Worm (Caenorhabditis elegans) whole organism, early embryonic: ENCODE results near the gene stdh-3.

Experiments used
- B0310.2 ChIP-seq: sonication (generic microtip); optimal IDR thresholded peaks from 2 replicates; lab custom pipeline; 2016; ENCODE audit warnings: mild to moderate bottlenecking, missing genetic modification characterization, missing compliant biosample characterization
- F13C5.2 ChIP-seq: sonication (generic microtip); optimal IDR thresholded peaks from 2 replicates; lab custom pipeline; 2017; ENCODE audit warnings: mild to moderate bottlenecking, missing genetic modification characterization, inconsistent platforms, missing compliant biosample characterization
- aly-1 ChIP-seq: sonication (generic microtip); optimal IDR thresholded peaks from 2 replicates; lab custom pipeline; 2016; ENCODE audit warnings: missing genetic modification characterization, missing compliant biosample characterization
- ama-1 ChIP-seq: fragments of 150-350 bp; optimal IDR thresholded peaks from 2 replicates; lab custom pipeline; 2014
- ceh-13 ChIP-seq: fragments of 200-800 bp; sonication (Bioruptor generic); optimal IDR thresholded peaks from 2 replicates; lab custom pipeline; 2018; ENCODE audit warnings: mild to moderate bottlenecking, missing genetic modification characterization, missing compliant biosample characterization
- ceh-36 ChIP-seq: sonication (generic microtip); optimal IDR thresholded peaks from 2 replicates; lab custom pipeline; 2016; ENCODE audit warnings: missing genetic modification characterization, inconsistent platforms, missing compliant biosample characterization
- ets-7 ChIP-seq: sonication (generic microtip); optimal IDR thresholded peaks from 2 replicates; lab custom pipeline; 2016; ENCODE audit warnings: missing genotype, missing genetic modification characterization, missing compliant biosample characterization
- flt-1 ChIP-seq: fragments of 200-800 bp; sonication (Bioruptor generic); IDR thresholded peaks from 2 replicates; pipeline ENCODE4 v1.3.6; 2022; ENCODE audit warnings: missing genetic modification characterization, missing compliant biosample characterization
- hmbx-1 ChIP-seq: sonication (generic microtip); optimal IDR thresholded peaks from 2 replicates; lab custom pipeline; 2016; ENCODE audit warnings: mild to moderate bottlenecking, missing genetic modification characterization, missing compliant biosample characterization
- hmg-4 ChIP-seq: fragments of 200-800 bp; sonication (Bioruptor generic); optimal IDR thresholded peaks from 2 replicates; lab custom pipeline; 2018; ENCODE audit warnings: mild to moderate bottlenecking, missing genetic modification characterization, missing compliant biosample characterization
- hnd-1 ChIP-seq: sonication (generic microtip); optimal IDR thresholded peaks from 2 replicates; lab custom pipeline; 2016; ENCODE audit warnings: missing genetic modification characterization, missing compliant biosample characterization
- pes-1 ChIP-seq: fragments of 200-800 bp; sonication (Bioruptor generic); IDR thresholded peaks from 2 replicates; pipeline ENCODE4 v1.3.6; 2022; ENCODE audit warnings: missing genetic modification reagents, missing genetic modification characterization, missing compliant biosample characterization
- scrt-1 ChIP-seq: fragments of 200-800 bp; sonication (Bioruptor generic); IDR thresholded peaks from 2 replicates; pipeline ENCODE4 v1.3.6; 2022; ENCODE audit warnings: missing genetic modification characterization, missing compliant biosample characterization
- sea-1 ChIP-seq: fragments of 200-800 bp; sonication (Bioruptor generic); conservative IDR thresholded peaks from 2 replicates; pipeline ENCODE4 v1.3.6; 2022; ENCODE audit warnings: missing genetic modification characterization, missing compliant biosample characterization
- tbx-11 ChIP-seq: fragments of 200-800 bp; sonication (Bioruptor generic); IDR thresholded peaks from 2 replicates; pipeline ENCODE4 v1.3.6; 2022; ENCODE audit warnings: missing genetic modification characterization, missing compliant biosample characterization
- tbx-37 ChIP-seq: fragments of 200-800 bp; sonication (Bioruptor generic); conservative IDR thresholded peaks from 2 replicates; pipeline ENCODE4 v1.3.6; 2022; ENCODE audit warnings: missing genetic modification reagents, missing genetic modification characterization, missing compliant biosample characterization
- tra-4 ChIP-seq: sonication (generic microtip); optimal IDR thresholded peaks from 2 replicates; lab custom pipeline; 2017; ENCODE audit warnings: missing genetic modification characterization, missing compliant biosample characterization

stdh-3 gene

DNA sequence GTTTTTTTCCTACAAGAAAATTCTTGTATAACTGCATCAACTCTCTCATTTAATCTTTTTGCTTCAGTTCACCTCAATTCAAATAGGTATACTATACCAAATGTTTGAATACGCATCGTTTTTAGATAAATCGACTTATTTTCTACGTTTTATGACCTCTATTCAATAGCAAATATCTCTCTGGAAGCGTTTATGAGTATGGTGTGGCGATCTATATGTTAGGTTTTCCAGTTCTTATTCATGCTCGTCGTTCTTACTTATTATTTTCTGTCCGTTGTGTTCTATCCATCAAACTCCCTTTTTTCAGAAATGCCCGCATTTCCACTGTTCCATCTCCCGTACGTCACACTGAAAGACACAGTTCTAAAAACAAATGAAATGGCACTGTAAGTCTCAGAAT lies 23.8 kb upstream of the stdh-3 start, which contains the start of gene T22G5.3:
Gene T22G5.3 (plus strand): TSS at position 301 of the 400 bp plus-strand sequence.
- TF ChIP-seq B0310.2 (no peak), ama-1 (lab: Kevin White, UChicago) (no peak), tbx-37 (GFP tag; lab: Robert Waterston, UW) (no peak), tbx-11 (no peak), tra-4 (tag; lab: Kevin White, UChicago) (no peak), flt-1 (GFP tag; lab: Robert Waterston, UW) (no peak), pes-1 (no peak), F13C5.2 (tag; lab: Kevin White, UChicago) (no peak), hmg-4 (GFP tag; lab: Kevin White, UChicago) (no peak), ceh-36 (no peak), ets-7 (no peak), sea-1 (GFP tag; lab: Robert Waterston, UW) (no peak), hmbx-1 (tag; lab: Kevin White, UChicago) (no peak), ceh-13 (no peak), scrt-1 (no peak), hnd-1 (tag; lab: Kevin White, UChicago) (no peak), aly-1 (no peak)

DNA sequence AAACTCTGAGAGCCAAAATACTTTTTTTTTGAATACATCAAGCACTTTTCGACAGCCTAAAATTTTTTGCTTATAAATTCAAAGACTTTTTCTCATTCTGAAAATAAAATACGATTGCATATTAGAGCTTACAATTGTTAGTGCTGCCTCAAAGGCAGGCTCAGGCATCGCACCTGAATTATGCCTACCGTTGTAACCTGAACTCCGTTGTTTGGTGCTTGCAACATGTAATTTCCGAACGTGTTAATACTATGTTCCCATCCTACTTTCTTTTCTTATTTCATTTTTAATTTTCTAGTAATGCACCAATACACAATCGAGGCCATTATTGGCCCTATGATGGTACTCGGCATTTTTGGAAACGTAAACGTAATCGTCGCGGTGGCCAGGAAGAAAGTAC lies 17.1 kb upstream of the stdh-3 start, which contains the start of gene srsx-19:
Gene srsx-19 (plus strand): TSS at position 301 of the 400 bp plus-strand sequence.
- no peak for TF ChIP-seq scrt-1
- TF ChIP-seq hmbx-1 (tag; lab: Kevin White, UChicago) = no peak
- no peak for TF ChIP-seq tbx-11
- no peak for TF ChIP-seq sea-1 (GFP tag; lab: Robert Waterston, UW)
- no peak for TF ChIP-seq F13C5.2 (tag; lab: Kevin White, UChicago)
- no peak for TF ChIP-seq B0310.2
- TF ChIP-seq tbx-37 (GFP tag; lab: Robert Waterston, UW) = no peak
- TF ChIP-seq flt-1 (GFP tag; lab: Robert Waterston, UW) = no peak
- no peak for TF ChIP-seq hnd-1 (tag; lab: Kevin White, UChicago)
- TF ChIP-seq ceh-36 = no peak
- TF ChIP-seq hmg-4 (GFP tag; lab: Kevin White, UChicago) = no peak
- TF ChIP-seq ets-7 = no peak
- no peak for TF ChIP-seq pes-1
- no peak for TF ChIP-seq tra-4 (tag; lab: Kevin White, UChicago)
- TF ChIP-seq ceh-13 = no peak
- no peak for TF ChIP-seq ama-1 (lab: Kevin White, UChicago)
- TF ChIP-seq aly-1 = no peak

DNA sequence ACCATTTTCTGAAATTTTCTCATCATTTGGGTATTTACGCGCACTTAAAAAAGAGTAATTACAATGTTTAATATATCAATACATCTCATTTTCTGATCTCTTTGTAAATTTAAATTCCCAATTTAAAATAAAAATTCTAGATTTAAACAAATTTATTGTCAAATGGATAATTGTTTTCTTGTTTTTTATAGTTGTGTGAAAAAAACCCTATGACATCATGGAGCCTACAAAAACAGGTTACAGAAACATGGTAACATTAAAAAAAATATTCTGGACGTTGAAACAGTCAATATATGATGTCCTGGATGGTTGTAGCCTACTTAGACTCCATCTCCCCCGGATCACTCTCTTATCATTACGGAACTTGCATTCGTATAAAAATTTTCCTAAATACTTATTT lies 14.9 kb upstream of the stdh-3 start, which contains the start of gene spp-12:
Gene spp-12 (plus strand): TSS at position 301 of the 400 bp plus-strand sequence.
- TF ChIP-seq ceh-36 (no peak), tbx-11 (no peak), F13C5.2 (tag; lab: Kevin White, UChicago) (no peak), tra-4 (tag; lab: Kevin White, UChicago) (no peak), hnd-1 (tag; lab: Kevin White, UChicago) (no peak), hmbx-1 (tag; lab: Kevin White, UChicago) (no peak), pes-1 (no peak)

DNA sequence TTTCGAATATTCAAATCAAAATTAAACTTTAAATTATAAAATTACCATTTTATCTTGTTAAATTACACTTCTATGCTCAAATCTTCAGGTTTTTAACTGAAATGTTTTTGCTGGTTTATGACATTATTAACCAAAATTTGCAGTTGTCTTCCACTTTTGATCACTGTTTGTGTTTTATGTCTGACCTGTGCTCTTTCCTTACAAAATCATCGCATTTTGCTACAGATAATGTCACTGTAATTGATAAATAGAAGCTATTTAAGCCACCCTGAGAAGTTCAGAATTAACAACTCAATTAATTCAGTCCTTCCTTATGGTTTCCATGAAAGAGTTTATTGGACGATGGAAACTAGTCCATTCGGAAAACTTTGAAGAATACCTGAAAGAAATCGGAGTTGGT lies 13.9 kb upstream of the stdh-3 start, which contains the start of gene lbp-8:
Gene lbp-8 (plus strand): TSS at position 301 of the 400 bp plus-strand sequence.
- TF ChIP-seq tbx-37 (GFP tag; lab: Robert Waterston, UW) = no peak
- TF ChIP-seq flt-1 (GFP tag; lab: Robert Waterston, UW) = no peak
- no peak for TF ChIP-seq F13C5.2 (tag; lab: Kevin White, UChicago)
- no peak for TF ChIP-seq sea-1 (GFP tag; lab: Robert Waterston, UW)
- TF ChIP-seq scrt-1 = no peak
- TF ChIP-seq hmbx-1 (tag; lab: Kevin White, UChicago) = no peak
- no peak for TF ChIP-seq ceh-13
- no peak for TF ChIP-seq pes-1
- no peak for TF ChIP-seq ama-1 (lab: Kevin White, UChicago)
- no peak for TF ChIP-seq hnd-1 (tag; lab: Kevin White, UChicago)
- no peak for TF ChIP-seq B0310.2
- no peak for TF ChIP-seq tbx-11
- TF ChIP-seq tra-4 (tag; lab: Kevin White, UChicago) = no peak

DNA sequence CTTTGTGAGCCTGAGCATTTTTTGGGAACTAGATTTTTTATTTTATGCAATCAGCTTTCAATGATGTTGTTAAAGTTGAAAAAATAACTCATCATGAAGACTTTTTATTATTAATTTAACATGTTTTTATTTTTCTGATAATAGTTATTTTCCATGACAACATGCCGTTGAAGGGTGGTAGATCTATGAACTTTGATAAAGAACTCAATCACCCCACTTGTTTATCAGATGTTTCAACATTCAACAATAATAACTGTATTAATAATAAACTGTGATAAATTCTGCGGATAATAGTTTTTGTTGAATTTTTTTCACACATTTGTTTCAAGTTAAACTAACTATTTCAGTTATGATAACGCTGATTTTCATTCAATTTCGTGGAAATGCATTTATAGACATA lies 12.9 kb upstream of the stdh-3 start:
- TF ChIP-seq B0310.2 = no peak
- TF ChIP-seq flt-1 (GFP tag; lab: Robert Waterston, UW) = no peak
- no peak for TF ChIP-seq ets-7
- no peak for TF ChIP-seq sea-1 (GFP tag; lab: Robert Waterston, UW)
- TF ChIP-seq tbx-11 = no peak
- no peak for TF ChIP-seq tbx-37 (GFP tag; lab: Robert Waterston, UW)
- TF ChIP-seq scrt-1 = no peak
- TF ChIP-seq hnd-1 (tag; lab: Kevin White, UChicago) = no peak
- TF ChIP-seq aly-1 = no peak
- no peak for TF ChIP-seq ama-1 (lab: Kevin White, UChicago)
- TF ChIP-seq tra-4 (tag; lab: Kevin White, UChicago) = no peak

- no peak for TF ChIP-seq hnd-1 (tag; lab: Kevin White, UChicago)
- TF ChIP-seq hmbx-1 (tag; lab: Kevin White, UChicago) = no peak
- no peak for TF ChIP-seq flt-1 (GFP tag; lab: Robert Waterston, UW)
- no peak for TF ChIP-seq scrt-1
- no peak for TF ChIP-seq hmg-4 (GFP tag; lab: Kevin White, UChicago)
- no peak for TF ChIP-seq ceh-13
- TF ChIP-seq aly-1 = no peak
- TF ChIP-seq tra-4 (tag; lab: Kevin White, UChicago) = no peak
- TF ChIP-seq ama-1 (lab: Kevin White, UChicago) = no peak
- no peak for TF ChIP-seq B0310.2
These were observed 11.7 kb upstream of the stdh-3 start, which contains the start of gene sptl-3 for ce11 chrV:13892457-13893375. TSS of gene sptl-3 (plus strand) at chrV:13893325.

DNA sequence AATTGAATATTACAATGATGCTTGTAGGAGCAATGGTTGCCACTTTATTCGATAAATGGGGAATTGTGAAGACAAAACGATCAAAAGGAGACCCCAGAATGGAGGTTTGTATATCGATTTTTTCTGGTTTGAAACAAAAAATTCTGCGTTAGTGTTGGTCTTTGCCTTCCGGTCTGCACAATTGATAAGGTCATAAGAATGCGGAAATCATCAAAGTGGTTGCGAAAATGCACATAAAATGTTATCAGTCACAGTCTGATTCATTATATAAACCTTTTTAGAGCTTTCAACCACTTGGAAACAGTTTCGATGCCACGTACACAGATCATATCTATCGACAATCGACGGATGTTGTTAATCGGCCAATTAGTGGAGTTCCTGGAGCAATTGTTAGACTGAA lies 10.8 kb upstream of the stdh-3 start:
- TF ChIP-seq scrt-1 = no peak
- no peak for TF ChIP-seq ets-7
- no peak for TF ChIP-seq F13C5.2 (tag; lab: Kevin White, UChicago)
- TF ChIP-seq aly-1 = no peak
- no peak for TF ChIP-seq hnd-1 (tag; lab: Kevin White, UChicago)
- no peak for TF ChIP-seq hmbx-1 (tag; lab: Kevin White, UChicago)
